Fruit fly (Drosophila melanogaster) S2 (cell line): ENCODE measurements around the gene CG3777.

Experiments
- CG8478 ChIP-seq: fragments of >200 bp; optimal IDR thresholded peaks from 2 replicates; lab custom pipeline; 2018
- CTCF ChIP-seq, 2 experiments: fragments of >200 bp; optimal IDR thresholded peaks; 2 replicates each; lab custom pipeline; 2018

DNA sequence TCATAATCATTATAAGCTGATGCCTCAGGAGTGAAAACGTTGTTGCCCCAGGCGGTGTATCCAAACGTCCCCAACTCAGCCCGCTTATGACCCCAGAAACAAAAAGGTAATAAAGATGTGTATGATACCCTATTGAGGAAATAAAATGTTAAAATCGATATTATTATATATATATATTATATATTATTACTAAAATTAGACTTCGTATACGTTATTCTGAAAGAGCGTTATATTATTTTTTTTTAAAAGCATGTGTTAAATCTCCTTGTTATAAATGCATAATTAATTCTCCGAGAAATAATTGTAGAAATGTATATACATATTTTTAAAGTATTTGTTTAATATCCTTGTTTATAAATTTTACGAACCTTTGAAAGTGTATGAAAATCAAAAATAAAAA lies 84.5 kb downstream of the CG3777 start:
- TF ChIP-seq CTCF (optimal IDR thresholded peaks at IDR 0.05; lab: Kevin White, UChicago): no peak
- TF ChIP-seq CG8478 (lab: Kevin White, UChicago): no peak
